Worm (Caenorhabditis elegans) whole organism, early embryonic: ENCODE results near the gene Y11D7A.19.

Experiments used
- B0310.2 ChIP-seq: sonication (generic microtip); optimal IDR thresholded peaks from 2 replicates; lab custom pipeline; 2016; ENCODE audit warnings: mild to moderate bottlenecking, missing genetic modification characterization, missing compliant biosample characterization
- F13C5.2 ChIP-seq: sonication (generic microtip); optimal IDR thresholded peaks from 2 replicates; lab custom pipeline; 2017; ENCODE audit warnings: mild to moderate bottlenecking, missing genetic modification characterization, inconsistent platforms, missing compliant biosample characterization
- aly-1 ChIP-seq: sonication (generic microtip); optimal IDR thresholded peaks from 2 replicates; lab custom pipeline; 2016; ENCODE audit warnings: missing genetic modification characterization, missing compliant biosample characterization
- ama-1 ChIP-seq: fragments of 150-350 bp; optimal IDR thresholded peaks from 2 replicates; lab custom pipeline; 2014
- ceh-13 ChIP-seq: fragments of 200-800 bp; sonication (Bioruptor generic); optimal IDR thresholded peaks from 2 replicates; lab custom pipeline; 2018; ENCODE audit warnings: mild to moderate bottlenecking, missing genetic modification characterization, missing compliant biosample characterization
- ceh-36 ChIP-seq: sonication (generic microtip); optimal IDR thresholded peaks from 2 replicates; lab custom pipeline; 2016; ENCODE audit warnings: missing genetic modification characterization, inconsistent platforms, missing compliant biosample characterization
- ets-7 ChIP-seq: sonication (generic microtip); optimal IDR thresholded peaks from 2 replicates; lab custom pipeline; 2016; ENCODE audit warnings: missing genotype, missing genetic modification characterization, missing compliant biosample characterization
- flt-1 ChIP-seq: fragments of 200-800 bp; sonication (Bioruptor generic); IDR thresholded peaks from 2 replicates; pipeline ENCODE4 v1.3.6; 2022; ENCODE audit warnings: missing genetic modification characterization, missing compliant biosample characterization
- hmbx-1 ChIP-seq: sonication (generic microtip); optimal IDR thresholded peaks from 2 replicates; lab custom pipeline; 2016; ENCODE audit warnings: mild to moderate bottlenecking, missing genetic modification characterization, missing compliant biosample characterization
- hmg-4 ChIP-seq: fragments of 200-800 bp; sonication (Bioruptor generic); optimal IDR thresholded peaks from 2 replicates; lab custom pipeline; 2018; ENCODE audit warnings: mild to moderate bottlenecking, missing genetic modification characterization, missing compliant biosample characterization
- hnd-1 ChIP-seq: sonication (generic microtip); optimal IDR thresholded peaks from 2 replicates; lab custom pipeline; 2016; ENCODE audit warnings: missing genetic modification characterization, missing compliant biosample characterization
- pes-1 ChIP-seq: fragments of 200-800 bp; sonication (Bioruptor generic); IDR thresholded peaks from 2 replicates; pipeline ENCODE4 v1.3.6; 2022; ENCODE audit warnings: missing genetic modification reagents, missing genetic modification characterization, missing compliant biosample characterization
- scrt-1 ChIP-seq: fragments of 200-800 bp; sonication (Bioruptor generic); IDR thresholded peaks from 2 replicates; pipeline ENCODE4 v1.3.6; 2022; ENCODE audit warnings: missing genetic modification characterization, missing compliant biosample characterization
- sea-1 ChIP-seq: fragments of 200-800 bp; sonication (Bioruptor generic); conservative IDR thresholded peaks from 2 replicates; pipeline ENCODE4 v1.3.6; 2022; ENCODE audit warnings: missing genetic modification characterization, missing compliant biosample characterization
- tbx-11 ChIP-seq: fragments of 200-800 bp; sonication (Bioruptor generic); IDR thresholded peaks from 2 replicates; pipeline ENCODE4 v1.3.6; 2022; ENCODE audit warnings: missing genetic modification characterization, missing compliant biosample characterization
- tbx-37 ChIP-seq: fragments of 200-800 bp; sonication (Bioruptor generic); conservative IDR thresholded peaks from 2 replicates; pipeline ENCODE4 v1.3.6; 2022; ENCODE audit warnings: missing genetic modification reagents, missing genetic modification characterization, missing compliant biosample characterization
- tra-4 ChIP-seq: sonication (generic microtip); optimal IDR thresholded peaks from 2 replicates; lab custom pipeline; 2017; ENCODE audit warnings: missing genetic modification characterization, missing compliant biosample characterization

The Y11D7A.19 gene

DNA sequence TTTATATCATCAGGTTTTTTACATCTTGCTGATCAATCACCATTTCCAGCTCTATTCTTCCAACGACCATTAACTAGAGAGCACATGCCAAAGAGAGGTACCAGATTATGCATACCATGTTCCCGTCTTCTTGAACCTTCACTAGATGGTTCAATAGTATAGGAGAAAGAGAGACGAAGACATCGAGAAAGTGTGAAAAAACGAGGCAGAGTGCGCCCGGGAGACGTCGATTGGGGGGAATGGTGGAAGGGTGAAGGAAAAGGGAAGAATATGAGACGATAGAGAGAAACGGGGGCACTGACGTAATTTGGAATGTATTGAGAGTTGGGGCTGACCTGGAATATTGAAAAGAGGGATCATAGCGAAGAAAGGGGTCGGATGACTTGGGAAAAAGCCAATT is 1.2 kb upstream of the Y11D7A.19 start:
- no peak for TF ChIP-seq tbx-11 (GFP tag; lab: Robert Waterston, UW)
- no peak for TF ChIP-seq ceh-36 (tag; lab: Kevin White, UChicago)
- no peak for TF ChIP-seq scrt-1 (GFP tag; lab: Robert Waterston, UW)
- TF ChIP-seq sea-1, result no peak
- TF ChIP-seq flt-1 (GFP tag; lab: Robert Waterston, UW), result no peak
- 0 out of 2 replicates have a peak, but pooled peaks have one; percentile 13 for TF ChIP-seq pes-1
- no peak for TF ChIP-seq ama-1 (lab: Kevin White, UChicago)
- no peak for TF ChIP-seq hnd-1 (tag; lab: Kevin White, UChicago)
- no peak for TF ChIP-seq F13C5.2 (tag; lab: Kevin White, UChicago)
- no peak for TF ChIP-seq ets-7 (tag; lab: Kevin White, UChicago)
- TF ChIP-seq hmg-4 (GFP tag; lab: Kevin White, UChicago), result peak; percentile 72

- TF ChIP-seq scrt-1 (GFP tag; lab: Robert Waterston, UW), result no peak
These were observed 1.9 kb downstream of the Y11D7A.19 start for ce11 chrIV:9264513-9264912.

ce11 chrIV:9263812-9264320 is 2.5 kb downstream of the Y11D7A.19 start, which contains the start of gene flh-1:
Gene flh-1 (minus strand): TSS chrIV:9264270.
- TF ChIP-seq F13C5.2 (tag; lab: Kevin White, UChicago) (peak; percentile 15), ets-7 (tag; lab: Kevin White, UChicago) (no peak), pes-1 (no peak), B0310.2 (tag; lab: Kevin White, UChicago) (no peak), hnd-1 (tag; lab: Kevin White, UChicago) (no peak), flt-1 (GFP tag; lab: Robert Waterston, UW) (no peak), aly-1 (tag; lab: Kevin White, UChicago) (peak; percentile 47), ama-1 (lab: Kevin White, UChicago) (no peak), ceh-36 (tag; lab: Kevin White, UChicago) (peak; percentile 70), scrt-1 (GFP tag; lab: Robert Waterston, UW) (no peak), hmbx-1 (tag; lab: Kevin White, UChicago) (no peak), tra-4 (tag; lab: Kevin White, UChicago) (no peak), sea-1 (peak; percentile 82), hmg-4 (GFP tag; lab: Kevin White, UChicago) (peak; percentile 86), tbx-37 (GFP tag; lab: Robert Waterston, UW) (no peak), ceh-13 (no peak), tbx-11 (GFP tag; lab: Robert Waterston, UW) (no peak)

ce11 chrIV:9262295-9262694 is 4.1 kb downstream of the Y11D7A.19 start:
- no peak for TF ChIP-seq B0310.2 (tag; lab: Kevin White, UChicago)
- no peak for TF ChIP-seq scrt-1 (GFP tag; lab: Robert Waterston, UW)
- no peak for TF ChIP-seq ets-7 (tag; lab: Kevin White, UChicago)
- TF ChIP-seq F13C5.2 (tag; lab: Kevin White, UChicago), result no peak
- no peak for TF ChIP-seq tra-4 (tag; lab: Kevin White, UChicago)
- TF ChIP-seq tbx-11 (GFP tag; lab: Robert Waterston, UW), result no peak
- no peak for TF ChIP-seq aly-1 (tag; lab: Kevin White, UChicago)

- TF ChIP-seq flt-1 (GFP tag; lab: Robert Waterston, UW) (no peak), ets-7 (tag; lab: Kevin White, UChicago) (no peak), scrt-1 (GFP tag; lab: Robert Waterston, UW) (no peak), tbx-37 (GFP tag; lab: Robert Waterston, UW) (no peak), tra-4 (tag; lab: Kevin White, UChicago) (no peak), pes-1 (no peak), F13C5.2 (tag; lab: Kevin White, UChicago) (no peak), ama-1 (lab: Kevin White, UChicago) (no peak)
These were observed 4.7 kb downstream of the Y11D7A.19 start, which contains the start of gene col-120 for ce11 chrIV:9261687-9262086. Gene col-120 (minus strand): TSS chrIV:9261787.

ce11 chrIV:9260826-9261225 is 5.5 kb downstream of the Y11D7A.19 start:
- TF ChIP-seq B0310.2 (tag; lab: Kevin White, UChicago), result no peak
- no peak for TF ChIP-seq flt-1 (GFP tag; lab: Robert Waterston, UW)
- no peak for TF ChIP-seq aly-1 (tag; lab: Kevin White, UChicago)
- no peak for TF ChIP-seq ceh-13
- TF ChIP-seq tbx-11 (GFP tag; lab: Robert Waterston, UW), result no peak
- no peak for TF ChIP-seq ama-1 (lab: Kevin White, UChicago)
- no peak for TF ChIP-seq hmbx-1 (tag; lab: Kevin White, UChicago)
- TF ChIP-seq ets-7 (tag; lab: Kevin White, UChicago), result no peak
- TF ChIP-seq F13C5.2 (tag; lab: Kevin White, UChicago), result no peak

DNA sequence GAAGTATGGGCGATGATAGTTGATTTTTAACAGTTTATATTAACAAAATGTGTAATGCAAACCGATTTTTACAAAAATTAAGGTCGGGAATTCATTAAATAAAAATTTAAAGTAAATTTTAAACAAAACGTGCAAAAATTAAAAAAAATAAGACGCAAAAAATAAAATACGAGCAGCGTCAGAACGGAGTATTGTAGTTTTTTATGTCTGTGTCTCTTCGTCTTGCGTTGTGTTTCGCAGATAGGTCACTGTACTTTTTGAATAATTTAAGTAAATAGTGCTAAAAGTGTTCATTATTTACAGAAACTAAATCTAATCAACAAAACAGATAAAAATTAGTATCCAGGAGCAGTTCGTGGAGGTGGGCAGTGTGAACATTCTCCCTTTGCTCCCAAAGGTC is 6.0 kb downstream of the Y11D7A.19 start:
- TF ChIP-seq ets-7 (tag; lab: Kevin White, UChicago) (no peak), ama-1 (lab: Kevin White, UChicago) (no peak), tbx-37 (GFP tag; lab: Robert Waterston, UW) (no peak), B0310.2 (tag; lab: Kevin White, UChicago) (no peak), hmbx-1 (tag; lab: Kevin White, UChicago) (no peak), hmg-4 (GFP tag; lab: Kevin White, UChicago) (no peak), tbx-11 (GFP tag; lab: Robert Waterston, UW) (no peak), scrt-1 (GFP tag; lab: Robert Waterston, UW) (no peak), aly-1 (tag; lab: Kevin White, UChicago) (no peak), flt-1 (GFP tag; lab: Robert Waterston, UW) (no peak), sea-1 (no peak), ceh-36 (tag; lab: Kevin White, UChicago) (no peak), F13C5.2 (tag; lab: Kevin White, UChicago) (no peak), ceh-13 (no peak), tra-4 (tag; lab: Kevin White, UChicago) (no peak), pes-1 (no peak), hnd-1 (tag; lab: Kevin White, UChicago) (no peak)
